Worm (Caenorhabditis elegans) whole organism, midembryonic: Measurements from ENCODE around the gene gsp-1.

Experiments
- T22C8.4 ChIP-seq: fragments of 200-800 bp; sonication (Bioruptor generic); IDR thresholded peaks from 2 replicates; pipeline ENCODE4 v1.3.6; 2022; ENCODE audit warnings: missing genetic modification characterization, missing compliant biosample characterization
- cog-1 ChIP-seq: sonication (generic microtip); optimal IDR thresholded peaks from 2 replicates; lab custom pipeline; 2016; ENCODE audit warnings: missing genetic modification characterization, missing compliant biosample characterization
- flt-1 ChIP-seq: fragments of 200-800 bp; sonication (Bioruptor generic); IDR thresholded peaks from 2 replicates; pipeline ENCODE4 v1.3.6; 2022; ENCODE audit warnings: missing genetic modification characterization, missing compliant biosample characterization
- klf-2 ChIP-seq: fragments of 200-800 bp; sonication (Bioruptor generic); conservative IDR thresholded peaks from 2 replicates; pipeline ENCODE4 v1.3.6; 2022; ENCODE audit warnings: missing genetic modification reagents, missing genetic modification characterization, missing compliant biosample characterization
- ref-1 ChIP-seq: fragments of 200-800 bp; sonication (Bioruptor generic); conservative IDR thresholded peaks from 2 replicates; pipeline ENCODE4 v1.3.6; 2022; ENCODE audit warnings: missing genetic modification reagents, missing genetic modification characterization, missing compliant biosample characterization
- tab-1 ChIP-seq: fragments of 200-800 bp; sonication (Bioruptor generic); IDR thresholded peaks from 2 replicates; pipeline ENCODE4 v1.3.6; 2022; ENCODE audit warnings: missing genetic modification characterization, missing compliant biosample characterization
- ztf-23 ChIP-seq: fragments of 200-800 bp; sonication (Bioruptor generic); IDR thresholded peaks from 2 replicates; pipeline ENCODE4 v1.3.6; 2022; ENCODE audit warnings: missing genetic modification reagents, missing genetic modification characterization, missing compliant biosample characterization

DNA sequence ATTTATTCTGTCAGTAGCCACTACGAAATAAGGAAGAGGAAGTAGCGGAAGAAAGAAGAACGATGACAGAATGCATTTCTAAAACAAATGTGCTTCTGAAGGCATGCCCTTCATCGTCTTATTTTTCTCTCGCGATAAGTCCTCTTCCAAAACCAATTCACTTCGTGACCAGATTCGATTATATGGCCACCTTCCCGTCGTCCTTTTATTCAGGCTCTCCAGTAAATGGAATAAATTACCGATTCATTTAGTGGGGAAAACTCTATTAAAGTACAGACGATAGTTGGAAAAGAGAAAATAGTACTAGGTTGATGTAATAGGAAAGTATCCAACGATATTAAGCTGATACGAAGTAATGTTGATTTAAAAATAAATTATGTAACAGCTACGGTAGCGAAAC lies 39.1 kb downstream of the gsp-1 start:
- TF ChIP-seq ref-1 (GFP tag; lab: Robert Waterston, UW) = no peak
- no peak for TF ChIP-seq cog-1 (tag; lab: Kevin White, UChicago)
- no peak for TF ChIP-seq flt-1 (GFP tag; lab: Robert Waterston, UW)
- TF ChIP-seq klf-2 = no peak
- TF ChIP-seq tab-1 (GFP tag; lab: Robert Waterston, UW) = no peak
- no peak for TF ChIP-seq T22C8.4 (GFP tag; lab: Robert Waterston, UW)
- no peak for TF ChIP-seq ztf-23 (GFP tag; lab: Robert Waterston, UW)
